Worm (Caenorhabditis elegans) whole organism, young adult: Measurements from ENCODE around the gene rps-8.
A peak's percentile ranks its signal among the peaks of the same experiment; 100 is the strongest.

Experiments
- F57C9.4 ChIP-seq: sonication (generic microtip); optimal IDR thresholded peaks from 2 replicates; lab custom pipeline; 2017; ENCODE audit warnings: mild to moderate bottlenecking, missing genetic modification characterization, missing compliant biosample characterization
- aptf-2 ChIP-seq: fragments of 200-800 bp; sonication (Bioruptor generic); conservative IDR thresholded peaks from 2 replicates; pipeline ENCODE4 v1.3.6; 2022; ENCODE audit warnings: missing genetic modification reagents, missing genetic modification characterization, missing compliant biosample characterization
- snpc-3.4 ChIP-seq: sonication (generic microtip); optimal IDR thresholded peaks from 2 replicates; lab custom pipeline; 2017; ENCODE audit warnings: missing genetic modification characterization, mild to moderate bottlenecking, missing compliant biosample characterization, antibody characterized with exemption, moderate library complexity, missing genotype, missing genetic modification reagents
- sptf-2 ChIP-seq: fragments of 200-800 bp; sonication (Bioruptor generic); optimal IDR thresholded peaks from 2 replicates; lab custom pipeline; 2018; ENCODE audit warnings: mild to moderate bottlenecking, missing genetic modification characterization, missing compliant biosample characterization

ce11 chrIV:7313397-7313910, at the start of gene rps-8:
- TF ChIP-seq snpc-3.4 (tag; lab: Kevin White, UChicago) (no peak), sptf-2 (GFP tag; lab: Kevin White, UChicago) (peak; percentile 29), F57C9.4 (tag; lab: Kevin White, UChicago) (no peak), aptf-2 (GFP tag; lab: Robert Waterston, UW) (no peak)
